Worm (Caenorhabditis elegans) whole organism, midembryonic: ENCODE data around the gene atl-1.
A peak's percentile ranks its signal among the peaks of the same experiment; 100 is the strongest.

ENCODE experiments used
- T22C8.4 ChIP-seq: fragments of 200-800 bp; sonication (Bioruptor generic); IDR thresholded peaks from 2 replicates; pipeline ENCODE4 v1.3.6; 2022; ENCODE audit warnings: missing genetic modification characterization, missing compliant biosample characterization
- ref-1 ChIP-seq: fragments of 200-800 bp; sonication (Bioruptor generic); conservative IDR thresholded peaks from 2 replicates; pipeline ENCODE4 v1.3.6; 2022; ENCODE audit warnings: missing genetic modification reagents, missing genetic modification characterization, missing compliant biosample characterization
- ztf-23 ChIP-seq: fragments of 200-800 bp; sonication (Bioruptor generic); IDR thresholded peaks from 2 replicates; pipeline ENCODE4 v1.3.6; 2022; ENCODE audit warnings: missing genetic modification reagents, missing genetic modification characterization, missing compliant biosample characterization

DNA sequence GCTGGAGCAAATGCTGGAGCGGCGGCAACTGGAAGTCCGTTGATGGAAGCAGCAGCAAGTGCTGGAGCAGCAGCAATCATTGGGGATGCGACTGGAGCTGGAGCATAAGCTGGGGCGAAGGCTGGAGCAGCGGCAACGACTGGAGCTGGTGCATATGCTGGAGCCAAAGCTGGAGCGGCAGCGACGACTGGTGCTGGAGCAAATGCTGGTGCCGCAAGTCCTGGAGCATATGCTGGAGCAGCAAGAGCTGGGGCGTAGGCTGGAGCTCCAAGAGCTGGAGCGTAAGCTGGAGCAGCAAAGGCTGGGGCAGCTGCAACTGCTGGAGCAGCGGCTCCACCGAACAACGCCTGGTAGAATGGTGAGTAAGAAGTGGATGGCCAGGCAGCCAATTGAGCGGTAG lies 27.0 kb downstream of the atl-1 start:
- TF ChIP-seq ztf-23 (GFP tag; lab: Robert Waterston, UW) (no peak), ref-1 (GFP tag; lab: Robert Waterston, UW) (no peak), T22C8.4 (0 out of 2 replicates have a peak, but pooled peaks have one; percentile 18)
